Fruit fly (Drosophila melanogaster): ENCODE results near the gene Toll-6.

Gene Toll-6

DNA sequence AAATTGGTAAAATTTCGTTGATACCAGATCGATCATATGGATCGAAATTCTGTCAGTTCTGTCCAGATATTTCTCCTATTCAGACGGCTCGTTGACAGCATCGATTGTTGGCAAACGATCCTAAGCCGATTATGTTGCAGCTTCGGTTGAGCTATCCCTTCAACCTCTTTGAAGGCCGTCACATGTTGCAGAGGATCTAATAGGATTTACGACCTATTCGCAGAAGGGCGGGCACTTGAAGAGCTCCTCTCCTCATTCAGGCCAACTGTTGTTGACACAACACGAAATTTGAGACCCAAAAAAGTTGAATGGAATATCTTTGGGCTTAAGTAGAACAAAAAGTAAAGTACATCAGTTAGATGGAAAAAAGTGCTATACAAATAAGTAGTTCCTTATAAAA, 14.3 kb upstream of the Toll-6 start:
- TF ChIP-seq CTCF (optimal IDR thresholded peaks at IDR 0.05) (no peak), CG8478 (optimal IDR thresholded peaks at IDR 0.05) (no peak)

DNA sequence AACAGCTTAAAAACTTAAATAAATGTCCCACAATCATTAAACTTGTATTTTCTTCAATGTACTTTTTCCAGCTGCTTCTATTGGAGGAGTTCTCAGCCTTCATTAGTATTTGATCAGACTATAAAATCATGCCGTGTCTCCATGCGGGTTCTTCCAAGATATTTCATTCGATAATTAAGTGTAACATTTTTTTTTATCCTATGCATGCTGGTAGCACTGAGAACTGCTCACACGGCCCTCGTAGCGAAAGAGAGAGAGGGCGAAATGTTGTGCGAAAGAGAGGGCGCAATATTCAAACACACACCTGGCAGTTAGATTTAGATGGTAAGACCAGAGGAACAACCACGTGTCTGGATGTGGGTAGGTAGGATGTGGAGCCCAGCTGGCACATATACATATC, 11.0 kb upstream of the Toll-6 start:
- TF ChIP-seq CTCF (optimal IDR thresholded peaks at IDR 0.05): no peak
- no peak for TF ChIP-seq CG8478 (optimal IDR thresholded peaks at IDR 0.05)

DNA sequence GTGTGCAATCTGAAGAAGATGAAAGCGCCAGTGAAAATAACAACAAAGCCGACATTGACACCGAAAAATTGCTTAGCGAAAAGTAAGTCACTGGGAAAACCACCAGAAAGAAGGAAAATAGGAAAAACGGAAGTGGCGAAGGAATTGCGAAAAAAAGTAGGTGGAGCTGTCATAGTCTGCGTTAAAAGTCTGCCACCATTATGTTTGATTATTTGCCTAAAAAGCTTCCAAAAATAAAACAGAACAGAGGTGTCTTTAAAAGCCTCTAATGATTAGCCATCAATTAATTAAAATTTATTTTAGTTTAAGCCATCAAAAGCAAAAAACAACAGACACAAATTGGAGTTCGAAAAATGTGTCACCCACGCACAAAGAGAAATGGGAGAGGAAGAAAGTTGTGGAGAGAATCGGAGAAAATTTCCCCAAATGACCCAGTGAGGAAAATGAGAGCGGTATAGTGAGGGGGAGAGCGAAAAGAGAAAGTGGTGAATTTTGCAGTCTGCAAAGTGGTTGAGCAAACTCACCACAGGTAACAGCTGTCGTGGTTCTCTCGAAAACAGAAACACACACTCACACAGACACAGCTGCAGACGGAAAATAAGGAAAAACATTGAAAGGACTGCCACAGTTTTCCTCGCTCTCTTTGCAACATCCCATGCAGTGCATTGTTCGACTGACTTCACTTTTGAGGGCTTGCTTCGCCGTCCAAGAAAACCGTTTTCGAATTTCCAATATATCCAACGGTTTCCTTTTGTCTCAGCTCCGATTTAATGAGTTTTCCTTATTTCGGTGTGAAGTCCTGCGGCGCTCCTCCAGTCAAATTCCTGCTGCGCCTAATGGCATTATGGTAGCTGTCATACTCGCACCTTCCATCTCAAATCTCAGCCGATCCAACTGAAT, 7.0 kb upstream of the Toll-6 start:
- TF ChIP-seq CG8478 (optimal IDR thresholded peaks at IDR 0.05): no peak
- TF ChIP-seq CTCF (optimal IDR thresholded peaks at IDR 0.05): no peak

DNA sequence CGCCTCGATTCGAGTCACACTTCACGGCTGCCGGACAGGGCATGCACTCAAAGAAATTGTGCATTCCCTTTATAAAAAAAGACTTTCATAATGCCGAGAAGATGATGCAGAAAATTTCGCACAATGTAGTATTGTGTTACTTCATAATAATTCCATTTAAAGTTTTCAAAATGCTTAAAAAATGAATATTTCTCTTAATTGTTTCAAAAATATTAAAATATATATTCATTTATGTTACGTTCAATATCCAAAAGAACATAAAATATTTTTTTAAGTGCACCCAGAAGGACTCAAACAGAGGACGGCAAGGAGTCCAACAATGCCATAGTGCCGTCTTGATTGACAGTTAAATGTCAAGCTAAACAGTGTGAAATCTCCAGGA, 6.3 kb upstream of the Toll-6 start:
- TF ChIP-seq CG8478 (optimal IDR thresholded peaks at IDR 0.05): no peak
- no peak for TF ChIP-seq CTCF (optimal IDR thresholded peaks at IDR 0.05)

DNA sequence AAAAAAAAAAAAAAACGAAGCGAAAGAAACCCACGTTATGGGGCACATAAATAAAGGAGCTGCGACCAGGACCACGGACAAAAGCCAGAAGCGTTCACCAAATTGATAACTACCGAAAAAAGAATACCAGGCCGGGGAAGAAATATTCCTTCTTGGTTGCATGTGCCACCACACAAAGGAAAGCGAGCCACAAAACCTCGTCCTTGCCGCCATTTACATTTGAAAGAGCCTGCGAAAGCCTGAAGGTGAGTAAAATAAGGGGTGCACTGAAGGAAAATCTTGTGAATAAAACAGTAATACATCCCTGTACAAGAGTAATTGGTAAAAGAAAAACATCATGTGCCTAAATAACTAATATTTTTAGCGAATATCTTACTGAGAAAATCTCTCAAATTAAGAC, 1.9 kb upstream of the Toll-6 start:
- TF ChIP-seq CTCF (optimal IDR thresholded peaks at IDR 0.05) (no peak), CG8478 (optimal IDR thresholded peaks at IDR 0.05) (no peak)

DNA sequence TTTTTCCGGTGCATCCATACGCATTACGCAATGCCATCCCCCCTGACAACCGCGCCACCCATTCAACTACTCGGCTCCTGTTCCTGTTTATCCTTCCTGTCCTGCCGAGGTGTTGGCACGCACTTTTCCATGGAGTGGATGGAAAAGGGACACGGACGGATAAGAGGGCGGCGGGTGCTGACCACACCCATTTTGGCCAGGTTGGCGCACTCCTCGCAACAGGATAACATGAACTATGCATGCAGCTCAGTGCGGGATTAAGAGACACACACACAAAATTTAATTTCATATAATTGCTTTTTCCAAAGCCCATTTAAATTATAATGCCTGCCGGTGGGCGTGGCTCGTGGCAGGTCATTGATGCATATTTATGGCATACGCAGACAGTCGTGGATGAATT, 8.4 kb downstream of the Toll-6 start:
- TF ChIP-seq CTCF (optimal IDR thresholded peaks at IDR 0.05) (no peak), CG8478 (optimal IDR thresholded peaks at IDR 0.05) (no peak)

DNA sequence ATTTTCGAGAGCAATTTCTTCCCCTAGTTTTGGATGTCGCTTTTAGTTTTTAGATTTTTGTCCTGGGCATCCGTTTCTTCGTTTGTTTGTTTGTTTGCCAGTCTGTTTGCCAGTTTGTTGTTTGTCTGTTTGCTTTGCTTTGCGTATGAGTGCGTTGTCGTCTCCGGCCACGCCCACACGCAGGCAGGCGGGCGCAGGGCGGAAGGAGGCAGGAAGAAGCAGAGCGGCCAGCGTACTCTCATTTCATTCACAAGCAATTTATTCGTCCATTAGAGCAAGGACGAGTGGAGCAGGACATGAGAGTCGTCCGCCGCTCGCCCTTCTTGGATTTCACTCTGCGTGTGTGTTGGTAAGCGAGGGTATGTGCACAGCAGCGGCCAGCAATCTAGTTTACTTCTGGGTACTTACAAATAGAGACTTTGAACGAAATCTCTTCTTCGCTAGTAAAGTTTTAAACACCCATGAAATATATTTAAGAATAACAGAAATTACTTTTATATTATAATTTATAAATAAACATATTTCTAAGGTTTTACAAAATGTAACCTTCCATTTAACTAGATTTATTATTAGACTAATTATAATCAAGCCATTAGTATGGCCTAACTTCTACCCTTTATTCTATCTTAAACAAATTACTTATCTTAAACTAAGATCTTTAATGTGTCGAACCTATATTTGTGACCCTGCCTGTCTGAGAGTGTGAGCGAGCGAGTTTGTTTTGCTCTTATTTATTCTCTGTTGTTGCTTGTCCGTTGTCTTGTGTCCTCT, 11.4 kb downstream of the Toll-6 start:
- TF ChIP-seq CG8478 (optimal IDR thresholded peaks at IDR 0.05) (no peak), CTCF (optimal IDR thresholded peaks at IDR 0.05) (no peak)

DNA sequence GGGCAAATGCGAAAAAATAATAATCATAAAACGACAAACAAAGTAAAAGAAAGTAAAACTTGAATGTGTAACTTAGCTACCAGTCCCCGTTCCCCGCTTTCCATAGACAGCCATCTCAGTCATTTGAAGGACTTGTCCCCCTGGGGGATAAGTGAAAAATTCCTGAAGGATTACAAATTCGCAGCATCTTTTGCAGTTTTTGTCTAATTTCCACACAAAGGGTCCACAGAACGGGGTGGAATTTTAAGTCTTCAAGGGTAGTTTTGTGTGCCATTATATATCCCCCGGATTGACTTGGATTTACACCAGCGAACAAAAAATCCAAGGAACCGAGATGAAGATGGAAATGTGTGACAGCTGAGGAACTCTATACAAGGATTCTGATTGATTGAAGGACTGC, 12.3 kb downstream of the Toll-6 start:
- TF ChIP-seq CTCF (optimal IDR thresholded peaks at IDR 0.05): no peak

DNA sequence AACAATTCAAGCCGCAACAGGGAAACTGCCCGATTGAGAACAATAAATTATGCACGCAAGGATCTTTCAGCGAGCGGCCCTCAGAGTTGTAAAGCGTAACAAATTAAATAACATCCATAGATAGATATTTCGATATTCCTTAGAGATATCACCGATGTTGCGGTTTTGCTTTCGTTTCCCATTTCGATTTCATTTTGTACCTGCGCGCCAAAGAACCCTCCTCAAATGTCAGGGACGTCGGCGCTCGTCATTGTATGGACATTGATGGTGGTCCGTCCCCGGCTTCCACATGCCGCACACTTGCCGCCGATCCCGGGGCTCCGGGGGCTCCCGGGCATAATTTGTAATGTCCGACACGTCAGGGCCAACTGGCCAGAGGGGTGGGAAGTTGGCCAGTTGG, 15.6 kb downstream of the Toll-6 start:
- TF ChIP-seq CG8478 (optimal IDR thresholded peaks at IDR 0.05) (no peak), CTCF (optimal IDR thresholded peaks at IDR 0.05) (no peak)

DNA sequence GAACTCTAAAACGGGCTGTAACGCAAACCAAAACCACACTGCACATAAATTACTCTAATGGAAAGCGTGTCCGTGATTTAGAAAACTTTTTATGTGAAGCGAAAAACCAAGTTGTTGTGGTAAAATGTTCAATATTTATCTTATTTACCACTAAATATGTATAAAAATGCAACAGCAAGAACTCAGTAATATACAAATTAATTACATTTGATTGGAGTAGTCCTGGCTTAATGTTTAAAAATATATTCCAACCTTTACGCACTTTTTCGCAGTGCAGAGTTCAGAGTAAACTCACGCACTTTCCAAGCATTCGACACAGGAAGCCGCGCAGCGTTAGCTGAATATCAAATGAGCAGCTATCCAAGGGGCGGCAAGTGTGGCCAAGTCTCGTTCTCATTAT, 16.0 kb downstream of the Toll-6 start:
- no peak for TF ChIP-seq CG8478 (optimal IDR thresholded peaks at IDR 0.05)
- TF ChIP-seq CTCF (optimal IDR thresholded peaks at IDR 0.05): no peak

DNA sequence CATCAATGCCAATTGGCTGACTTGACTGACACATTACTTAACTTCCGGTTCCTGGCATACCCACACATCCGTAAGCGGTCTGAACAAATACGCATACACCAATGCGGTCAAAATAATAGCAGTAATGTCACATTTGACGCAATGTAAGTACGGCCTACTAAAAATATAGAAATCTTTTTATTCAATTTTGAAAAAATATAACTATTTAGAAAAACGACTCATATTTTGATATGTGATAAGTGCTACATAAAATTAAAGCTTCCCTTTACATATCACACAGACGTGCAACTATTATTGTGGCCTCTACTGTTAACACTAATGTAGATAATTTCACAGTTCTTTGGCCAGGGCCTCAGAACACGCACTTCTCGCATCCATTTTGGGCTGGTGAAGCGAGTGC, 17.2 kb downstream of the Toll-6 start:
- no peak for TF ChIP-seq CG8478 (optimal IDR thresholded peaks at IDR 0.05)
- no peak for TF ChIP-seq CTCF (optimal IDR thresholded peaks at IDR 0.05)

DNA sequence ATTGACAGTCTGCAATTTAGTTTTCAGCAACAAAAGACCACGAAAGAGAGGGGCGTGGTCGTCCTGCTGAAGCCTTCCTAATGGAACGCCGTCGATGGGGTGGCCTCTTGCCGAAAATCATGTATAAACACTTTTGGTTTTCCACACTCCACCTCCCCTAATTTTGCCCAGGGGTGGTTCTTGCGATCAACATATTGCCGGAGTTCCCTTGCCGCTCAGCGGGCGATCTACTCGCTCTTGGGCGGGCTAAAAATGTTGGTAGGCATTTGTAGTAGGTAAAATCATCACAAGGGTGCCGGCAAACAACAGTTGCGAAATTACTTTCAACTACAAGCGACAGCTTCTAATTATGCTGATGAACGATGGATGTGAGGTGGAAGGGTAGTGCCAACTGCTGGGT, 18.3 kb downstream of the Toll-6 start:
- TF ChIP-seq CTCF (optimal IDR thresholded peaks at IDR 0.05) (no peak), CG8478 (optimal IDR thresholded peaks at IDR 0.05) (no peak)

DNA sequence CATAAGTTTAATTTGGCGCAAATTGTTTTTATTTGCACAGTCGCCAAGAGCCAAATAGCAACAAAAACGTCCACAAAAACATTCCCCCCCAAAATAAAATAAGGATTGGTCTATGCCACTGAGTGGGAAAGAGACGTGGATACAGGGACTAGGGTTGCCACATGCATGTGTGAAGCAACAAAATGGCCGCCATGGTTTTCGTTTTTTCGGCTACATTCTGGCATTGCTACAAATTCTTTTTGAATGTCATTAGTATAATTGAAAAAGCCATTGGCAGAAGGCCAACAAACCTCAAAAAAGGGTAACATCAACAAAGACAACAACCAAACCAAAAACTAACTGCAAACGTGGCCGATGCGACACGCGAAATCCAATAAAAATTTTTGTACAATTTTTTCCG, 21.0 kb downstream of the Toll-6 start:
- TF ChIP-seq CG8478 (optimal IDR thresholded peaks at IDR 0.05): no peak
- no peak for TF ChIP-seq CTCF (optimal IDR thresholded peaks at IDR 0.05)

DNA sequence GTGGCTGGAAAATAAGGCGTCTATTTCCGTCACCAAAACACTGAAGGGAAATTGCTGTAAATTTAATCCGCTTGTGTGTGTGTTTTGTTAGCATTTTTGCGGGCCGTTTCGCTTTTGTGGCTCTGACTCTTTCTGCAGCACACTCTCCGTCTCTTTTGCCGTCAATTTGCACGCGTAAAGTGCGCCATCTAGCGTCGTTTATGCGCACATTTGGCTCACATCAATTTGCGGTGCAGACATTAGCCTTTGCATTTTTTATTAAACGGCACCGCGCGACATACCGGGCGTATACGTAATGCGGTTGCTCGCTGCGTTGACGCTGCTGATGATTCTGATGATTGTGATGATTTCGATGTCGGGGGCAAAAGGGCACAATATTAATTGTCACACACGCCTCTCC, 29.8 kb downstream of the Toll-6 start:
- TF ChIP-seq CTCF (optimal IDR thresholded peaks at IDR 0.05): peak; percentile 67 to 74
- no peak for TF ChIP-seq CG8478 (optimal IDR thresholded peaks at IDR 0.05)
